Worm (Caenorhabditis elegans) whole organism, young adult: ENCODE data around the gene hcp-2.
A peak's percentile ranks its signal among the peaks of the same experiment; 100 is the strongest.

Experiments used
- B0261.1 ChIP-seq: sonication (generic microtip); optimal IDR thresholded peaks from 2 replicates; lab custom pipeline; 2016; ENCODE audit warnings: mild to moderate bottlenecking, missing genetic modification characterization, moderate library complexity, missing compliant biosample characterization
- B0336.3 ChIP-seq: fragments of 200-800 bp; sonication (Bioruptor generic); IDR thresholded peaks from 2 replicates; pipeline ENCODE4 v1.3.6; 2022; ENCODE audit warnings: missing genetic modification characterization, missing compliant biosample characterization
- F10E7.11 ChIP-seq: sonication (generic microtip); optimal IDR thresholded peaks from 2 replicates; lab custom pipeline; 2017; ENCODE audit warnings: mild to moderate bottlenecking, missing genetic modification characterization, moderate library complexity, missing compliant biosample characterization
- F22D6.2 ChIP-seq: sonication (generic microtip); optimal IDR thresholded peaks from 2 replicates; lab custom pipeline; 2016; ENCODE audit warnings: mild to moderate bottlenecking, missing genetic modification characterization, missing compliant biosample characterization
- F23B12.7 ChIP-seq: sonication (generic microtip); optimal IDR thresholded peaks from 2 replicates; lab custom pipeline; 2017; ENCODE audit warnings: missing genetic modification characterization, mild to moderate bottlenecking, missing compliant biosample characterization, antibody characterized with exemption, moderate library complexity; ENCODE audit not compliant: insufficient read depth
- F37B4.10 ChIP-seq: fragments of 200-800 bp; sonication (Bioruptor generic); IDR thresholded peaks from 2 replicates; pipeline ENCODE4 v1.3.6; 2022; ENCODE audit warnings: missing genetic modification characterization, missing compliant biosample characterization
- K12H6.12 ChIP-seq: fragments of 200-800 bp; sonication (Bioruptor generic); optimal IDR thresholded peaks from 2 replicates; lab custom pipeline; 2018; ENCODE audit warnings: mild to moderate bottlenecking, missing genetic modification characterization, missing compliant biosample characterization
- ZK185.1 ChIP-seq: sonication (generic microtip); optimal IDR thresholded peaks from 2 replicates; lab custom pipeline; 2016; ENCODE audit warnings: mild to moderate bottlenecking, missing genetic modification characterization, missing compliant biosample characterization; ENCODE audit not compliant: poor library complexity, severe bottlenecking
- ama-1 ChIP-seq, 3 experiments: fragments of 150-350 bp in 1 of 3; sonication (generic microtip) in 2 of 3; optimal IDR thresholded peaks; 2 replicates each; lab custom pipeline; 2014 to 2018; ENCODE audit warnings: missing biosample characterization in 2 of 3, missing genetic modification characterization in 2 of 3, missing genetic modification reagents in 2 of 3
- aptf-2 ChIP-seq: fragments of 200-800 bp; sonication (Bioruptor generic); conservative IDR thresholded peaks from 2 replicates; pipeline ENCODE4 v1.3.6; 2022; ENCODE audit warnings: missing genetic modification reagents, missing genetic modification characterization, missing compliant biosample characterization
- attf-3 ChIP-seq: fragments of 200-800 bp; sonication (Bioruptor generic); conservative IDR thresholded peaks from 2 replicates; pipeline ENCODE4 v1.3.6; 2022; ENCODE audit warnings: missing genetic modification reagents, missing genetic modification characterization, missing compliant biosample characterization
- attf-6 ChIP-seq: fragments of 200-800 bp; sonication (Bioruptor generic); IDR thresholded peaks from 2 replicates; pipeline ENCODE4 v1.3.6; 2022; ENCODE audit warnings: missing genetic modification reagents, missing genetic modification characterization, missing compliant biosample characterization
- ceh-100 ChIP-seq: fragments of 200-800 bp; sonication (Bioruptor generic); IDR thresholded peaks from 2 replicates; pipeline ENCODE4 v1.3.6; 2022; ENCODE audit warnings: missing genetic modification reagents, missing genetic modification characterization, missing compliant biosample characterization
- ceh-91 ChIP-seq: fragments of 200-800 bp; sonication (Bioruptor generic); IDR thresholded peaks from 2 replicates; pipeline ENCODE4 v1.3.6; 2022; ENCODE audit warnings: missing genetic modification reagents, missing genetic modification characterization, missing compliant biosample characterization
- chd-7 ChIP-seq: sonication (generic microtip); optimal IDR thresholded peaks from 2 replicates; lab custom pipeline; 2016; ENCODE audit warnings: mild to moderate bottlenecking, missing genetic modification characterization, moderate library complexity, missing compliant biosample characterization
- die-1 ChIP-seq: sonication (generic microtip); optimal IDR thresholded peaks from 2 replicates; lab custom pipeline; 2016; ENCODE audit warnings: missing genotype, mild to moderate bottlenecking, missing genetic modification characterization, missing compliant biosample characterization
- dox-1 ChIP-seq: fragments of 200-800 bp; sonication (Bioruptor generic); IDR thresholded peaks from 2 replicates; pipeline ENCODE4 v1.3.6; 2022; ENCODE audit warnings: missing genetic modification reagents, missing genetic modification characterization, missing compliant biosample characterization
- efl-1 ChIP-seq: fragments of 150-350 bp; optimal IDR thresholded peaks from 2 replicates; lab custom pipeline; 2014; ENCODE audit warnings: missing biosample characterization, missing genetic modification reagents, missing genetic modification characterization
- egl-18 ChIP-seq: fragments of 200-800 bp; sonication (Bioruptor generic); IDR thresholded peaks from 2 replicates; pipeline ENCODE4 v1.3.6; 2022; ENCODE audit warnings: missing genetic modification reagents, missing genetic modification characterization, missing compliant biosample characterization
- egrh-3 ChIP-seq: fragments of 200-800 bp; sonication (Bioruptor generic); IDR thresholded peaks from 2 replicates; pipeline ENCODE4 v1.3.6; 2022; ENCODE audit warnings: missing genetic modification reagents, missing genetic modification characterization, missing compliant biosample characterization
- gei-17 ChIP-seq: fragments of 200-800 bp; sonication (Bioruptor generic); optimal IDR thresholded peaks from 2 replicates; lab custom pipeline; 2018; ENCODE audit warnings: mild to moderate bottlenecking, missing genetic modification characterization, missing compliant biosample characterization
- hlh-26 ChIP-seq: fragments of 200-800 bp; sonication (Bioruptor generic); conservative IDR thresholded peaks from 2 replicates; pipeline ENCODE4 v1.3.6; 2022; ENCODE audit warnings: missing genetic modification reagents, missing genetic modification characterization, missing compliant biosample characterization
- hmg-20 ChIP-seq: fragments of 200-800 bp; sonication (Bioruptor generic); IDR thresholded peaks from 2 replicates; pipeline ENCODE4 v1.3.6; 2022; ENCODE audit warnings: missing genetic modification reagents, missing genetic modification characterization, missing compliant biosample characterization
- let-607 ChIP-seq, 2 experiments: fragments of 200-800 bp in 1 of 2; sonication (Bioruptor generic) in 1 of 2; sonication (generic microtip) in 1 of 2; optimal IDR thresholded peaks; 2 replicates each; lab custom pipeline; 2016 to 2018; ENCODE audit warnings: mild to moderate bottlenecking in 2 of 2, missing compliant biosample characterization in 2 of 2, missing genetic modification characterization in 2 of 2, moderate library complexity in 2 of 2, missing genotype in 1 of 2
- lin-54 ChIP-seq: fragments of 200-800 bp; sonication (Bioruptor generic); optimal IDR thresholded peaks from 2 replicates; lab custom pipeline; 2018; ENCODE audit warnings: mild to moderate bottlenecking, missing genetic modification characterization, missing compliant biosample characterization
- lir-1 ChIP-seq: fragments of 200-800 bp; sonication (Bioruptor generic); conservative IDR thresholded peaks from 2 replicates; pipeline ENCODE4 v1.3.6; 2022; ENCODE audit warnings: missing genetic modification reagents, missing genetic modification characterization, missing compliant biosample characterization
- mcd-1 ChIP-seq: fragments of 200-800 bp; sonication (Bioruptor generic); IDR thresholded peaks from 2 replicates; pipeline ENCODE4 v1.3.6; 2022; ENCODE audit warnings: missing genetic modification reagents, missing genetic modification characterization, missing compliant biosample characterization
- mes-4 ChIP-seq: sonication (generic microtip); optimal IDR thresholded peaks from 2 replicates; lab custom pipeline; 2016; ENCODE audit warnings: missing genotype, missing genetic modification characterization, missing compliant biosample characterization
- mxl-1 ChIP-seq: sonication (generic microtip); optimal IDR thresholded peaks from 2 replicates; lab custom pipeline; 2016; ENCODE audit warnings: missing genetic modification characterization, missing compliant biosample characterization
- nhr-179 ChIP-seq: sonication (generic microtip); optimal IDR thresholded peaks from 2 replicates; lab custom pipeline; 2016; ENCODE audit warnings: mild to moderate bottlenecking, missing genetic modification characterization, missing compliant biosample characterization
- nhr-80 ChIP-seq: sonication (generic microtip); optimal IDR thresholded peaks from 2 replicates; lab custom pipeline; 2016; ENCODE audit warnings: missing genetic modification characterization, missing compliant biosample characterization
- pbrm-1 ChIP-seq: fragments of 200-800 bp; sonication (Bioruptor generic); IDR thresholded peaks from 2 replicates; pipeline ENCODE4 v1.3.6; 2022; ENCODE audit warnings: missing genetic modification reagents, missing genetic modification characterization, missing compliant biosample characterization
- rpc-1 ChIP-seq, 2 experiments: fragments of 150-350 bp in 1 of 2; sonication (generic microtip) in 1 of 2; optimal IDR thresholded peaks; 2 replicates each; lab custom pipeline; 2014 to 2018; ENCODE audit warnings: missing biosample characterization in 1 of 2, missing genetic modification characterization in 1 of 2, missing genetic modification reagents in 1 of 2, missing genotype in 1 of 2
- sdz-38 ChIP-seq: sonication (generic microtip); optimal IDR thresholded peaks from 2 replicates; lab custom pipeline; 2016; ENCODE audit warnings: missing genotype, missing genetic modification characterization, missing compliant biosample characterization
- snpc-1.1 ChIP-seq: sonication (generic microtip); optimal IDR thresholded peaks from 2 replicates; lab custom pipeline; 2017; ENCODE audit warnings: missing genetic modification characterization, mild to moderate bottlenecking, missing compliant biosample characterization, antibody characterized with exemption, moderate library complexity, missing genotype, missing genetic modification reagents; ENCODE audit not compliant: insufficient read depth
- somi-1 ChIP-seq: fragments of 200-800 bp; sonication (Bioruptor generic); optimal IDR thresholded peaks from 2 replicates; lab custom pipeline; 2018; ENCODE audit warnings: mild to moderate bottlenecking, missing genetic modification characterization, missing compliant biosample characterization
- sptf-2 ChIP-seq: fragments of 200-800 bp; sonication (Bioruptor generic); optimal IDR thresholded peaks from 2 replicates; lab custom pipeline; 2018; ENCODE audit warnings: mild to moderate bottlenecking, missing genetic modification characterization, missing compliant biosample characterization
- unc-62 ChIP-seq: fragments of 150-350 bp; optimal IDR thresholded peaks from 2 replicates; lab custom pipeline; 2014; ENCODE audit warnings: missing biosample characterization, missing genetic modification reagents, missing genetic modification characterization
- ztf-22 ChIP-seq: fragments of 200-800 bp; sonication (Bioruptor generic); optimal IDR thresholded peaks from 2 replicates; lab custom pipeline; 2018; ENCODE audit warnings: mild to moderate bottlenecking, missing genetic modification characterization, moderate library complexity, missing compliant biosample characterization
- ztf-25 ChIP-seq: fragments of 200-800 bp; sonication (Bioruptor generic); IDR thresholded peaks from 2 replicates; pipeline ENCODE4 v1.3.6; 2022; ENCODE audit warnings: missing genetic modification reagents, missing genetic modification characterization, missing compliant biosample characterization
- ztf-28 ChIP-seq: fragments of 200-800 bp; sonication (Bioruptor generic); IDR thresholded peaks from 2 replicates; pipeline ENCODE4 v1.3.6; 2022; ENCODE audit warnings: missing genetic modification reagents, missing genetic modification characterization, missing compliant biosample characterization
- ztf-6 ChIP-seq: fragments of 200-800 bp; sonication (Bioruptor generic); IDR thresholded peaks from 2 replicates; pipeline ENCODE4 v1.3.6; 2022; ENCODE audit warnings: missing genetic modification reagents, missing genetic modification characterization, missing compliant biosample characterization

hcp-2 gene

ce11 chrV:9673199-9673843 lies 27.7 kb downstream of the hcp-2 start, which contains the start of gene sulp-8:
sulp-8 (minus strand) TSS chrV:9673667.
- no peak for TF ChIP-seq let-607 (tag; optimal IDR thresholded peaks at IDR 0.05; lab: Kevin White, UChicago)
- TF ChIP-seq lir-1, result no peak
- no peak for TF ChIP-seq chd-7 (tag; lab: Kevin White, UChicago)
- no peak for TF ChIP-seq snpc-1.1 (tag; lab: Kevin White, UChicago)
- no peak for TF ChIP-seq sdz-38 (tag; lab: Kevin White, UChicago)
- no peak for TF ChIP-seq rpc-1 (optimal IDR thresholded peaks at IDR 0.05; lab: Kevin White, UChicago)
- TF ChIP-seq rpc-1 (tag; optimal IDR thresholded peaks at IDR 0.05; lab: Kevin White, UChicago), result no peak
- TF ChIP-seq unc-62, result no peak
- no peak for TF ChIP-seq F37B4.10 (GFP tag; lab: Robert Waterston, UW)
- no peak for TF ChIP-seq F22D6.2 (tag; lab: Kevin White, UChicago)
- TF ChIP-seq F23B12.7, result no peak
- no peak for TF ChIP-seq gei-17 (GFP tag; lab: Kevin White, UChicago)
- TF ChIP-seq ztf-6 (GFP tag; lab: Robert Waterston, UW), result no peak
- TF ChIP-seq attf-3 (GFP tag; lab: Robert Waterston, UW), result no peak
- no peak for TF ChIP-seq ama-1 (optimal IDR thresholded peaks at IDR 0.05; lab: Kevin White, UChicago)
- TF ChIP-seq ama-1 (GFP tag; optimal IDR thresholded peaks at IDR 0.05; lab: Kevin White, UChicago), result no peak
- TF ChIP-seq efl-1, result no peak
- TF ChIP-seq ceh-91, result no peak
- no peak for TF ChIP-seq B0336.3
- no peak for TF ChIP-seq dox-1 (GFP tag; lab: Robert Waterston, UW)
- TF ChIP-seq, all 124 proteins: peak for 0

ce11 chrV:9677977-9678376 lies 32.3 kb downstream of the hcp-2 start, which contains the start of gene cthd-1:
cthd-1 (plus strand) TSS chrV:9678277.
- TF ChIP-seq egrh-3 (GFP tag; lab: Robert Waterston, UW) (no peak), hmg-20 (GFP tag; lab: Robert Waterston, UW) (no peak), nhr-80 (tag; lab: Kevin White, UChicago) (peak; percentile 6)

- TF ChIP-seq unc-62 (peak; percentile 34), mcd-1 (GFP tag; lab: Robert Waterston, UW) (no peak), mxl-1 (tag; lab: Kevin White, UChicago) (no peak), let-607 (tag; optimal IDR thresholded peaks at IDR 0.05; lab: Kevin White, UChicago) (peak; percentile 73 to 93), nhr-80 (tag; lab: Kevin White, UChicago) (peak; percentile 80), lin-54 (GFP tag; lab: Kevin White, UChicago) (no peak), attf-6 (no peak), sptf-2 (no peak), pbrm-1 (GFP tag; lab: Robert Waterston, UW) (no peak), F10E7.11 (tag; lab: Kevin White, UChicago) (no peak), K12H6.12 (tag; lab: Kevin White, UChicago) (no peak), aptf-2 (GFP tag; lab: Robert Waterston, UW) (no peak)
Measured at ce11 chrV:9679166-9679565, 33.5 kb downstream of the hcp-2 start, which contains the start of gene ZK287.9. ZK287.9 (plus strand) TSS chrV:9679357.

- TF ChIP-seq ZK185.1 (tag; lab: Kevin White, UChicago) (no peak), ceh-100 (GFP tag; lab: Robert Waterston, UW) (no peak), nhr-179 (tag; lab: Kevin White, UChicago) (no peak), ama-1 (optimal IDR thresholded peaks at IDR 0.05; lab: Kevin White, UChicago) (no peak), ama-1 (GFP tag; optimal IDR thresholded peaks at IDR 0.05; lab: Kevin White, UChicago) (no peak), mes-4 (no peak), egrh-3 (GFP tag; lab: Robert Waterston, UW) (no peak), B0261.1 (tag; lab: Kevin White, UChicago) (no peak), hlh-26 (GFP tag; lab: Robert Waterston, UW) (no peak), ztf-28 (no peak), die-1 (tag; lab: Kevin White, UChicago) (no peak), nhr-80 (tag; lab: Kevin White, UChicago) (no peak), ztf-25 (no peak), somi-1 (GFP tag; lab: Kevin White, UChicago) (no peak), egl-18 (GFP tag; lab: Robert Waterston, UW) (no peak), ztf-22 (GFP tag; lab: Kevin White, UChicago) (no peak)
Measured at ce11 chrV:9680260-9680659, 34.6 kb downstream of the hcp-2 start.
